Fruit fly (Drosophila melanogaster): ENCODE data around the gene Sfp33A3.

The Sfp33A3 gene

dm6 chr2L:11806701-11807674 is 32.7 kb upstream of the Sfp33A3 start:
- TF ChIP-seq cnc (optimal IDR thresholded peaks at IDR 0.05), result no peak
- TF ChIP-seq CG14711 (tag; optimal IDR thresholded peaks at IDR 0.05), result peak; percentile 28
- peak; percentile 84 for TF ChIP-seq CG12768 (GFP tag; optimal IDR thresholded peaks at IDR 0.05)
- TF ChIP-seq tj (GFP tag; optimal IDR thresholded peaks at IDR 0.05), result peak; percentile 54
- no peak for TF ChIP-seq kay (GFP tag; ENCODE audit: borderline replicate concordance)
- TF ChIP-seq bab1 (GFP tag; optimal IDR thresholded peaks at IDR 0.05), result peak; percentile 41
- TF ChIP-seq ovo (GFP tag; optimal IDR thresholded peaks at IDR 0.05), result no peak
- no peak for TF ChIP-seq CG1620 (GFP tag; optimal IDR thresholded peaks at IDR 0.05)
- TF ChIP-seq CG7101 (tag; optimal IDR thresholded peaks at IDR 0.05), result peak; percentile 30
- peak; percentile 9 for TF ChIP-seq CG11617 (GFP tag; optimal IDR thresholded peaks at IDR 0.05)
- peak; percentile 93 for TF ChIP-seq cic (GFP tag; optimal IDR thresholded peaks at IDR 0.05)
- peak; percentile 17 for TF ChIP-seq Clk (GFP tag; optimal IDR thresholded peaks at IDR 0.05)
- TF ChIP-seq CG7045 (GFP tag; optimal IDR thresholded peaks at IDR 0.05), result peak; percentile 55
- TF ChIP-seq Crg-1 (GFP tag; optimal IDR thresholded peaks at IDR 0.05), result no peak
- no peak for TF ChIP-seq CG5204 (GFP tag; optimal IDR thresholded peaks at IDR 0.05)
- TF ChIP-seq toe (GFP tag; optimal IDR thresholded peaks at IDR 0.05), result peak; percentile 23
- peak; percentile 69 for TF ChIP-seq CG33017 (tag; optimal IDR thresholded peaks at IDR 0.05)
- TF ChIP-seq Hr96 (GFP tag; optimal IDR thresholded peaks at IDR 0.05), result peak; percentile 66
- TF ChIP-seq pad (GFP tag; optimal IDR thresholded peaks at IDR 0.05), result peak; percentile 17
- peak; percentile 78 for TF ChIP-seq Mnt (GFP tag; optimal IDR thresholded peaks at IDR 0.05)

dm6 chr2L:11807697-11808226 is 31.9 kb upstream of the Sfp33A3 start:
- no peak for TF ChIP-seq CG5204 (GFP tag; optimal IDR thresholded peaks at IDR 0.05)
- TF ChIP-seq CG7045 (GFP tag; optimal IDR thresholded peaks at IDR 0.05), result no peak
- TF ChIP-seq tj (GFP tag; optimal IDR thresholded peaks at IDR 0.05), result peak; percentile 44
- TF ChIP-seq ovo (GFP tag; optimal IDR thresholded peaks at IDR 0.05), result peak; percentile 49
- TF ChIP-seq CG11617 (GFP tag; optimal IDR thresholded peaks at IDR 0.05), result peak; percentile 23
- peak; percentile 28 for TF ChIP-seq CG7101 (tag; optimal IDR thresholded peaks at IDR 0.05)
- TF ChIP-seq pad (GFP tag; optimal IDR thresholded peaks at IDR 0.05), result peak; percentile 62
- TF ChIP-seq cic (GFP tag; optimal IDR thresholded peaks at IDR 0.05), result peak; percentile 96
- no peak for TF ChIP-seq toe (GFP tag; optimal IDR thresholded peaks at IDR 0.05)
- peak; percentile 15 for TF ChIP-seq CG33017 (tag; optimal IDR thresholded peaks at IDR 0.05)
- peak; percentile 5 for TF ChIP-seq CG14711 (tag; optimal IDR thresholded peaks at IDR 0.05)
- TF ChIP-seq Hr96 (GFP tag; optimal IDR thresholded peaks at IDR 0.05), result peak; percentile 43
- TF ChIP-seq Mnt (GFP tag; optimal IDR thresholded peaks at IDR 0.05), result peak; percentile 56
- peak; percentile 15 for TF ChIP-seq kay (GFP tag; ENCODE audit: borderline replicate concordance)
- peak; percentile 22 for TF ChIP-seq bab1 (GFP tag; optimal IDR thresholded peaks at IDR 0.05)
- TF ChIP-seq cnc (optimal IDR thresholded peaks at IDR 0.05), result no peak
- no peak for TF ChIP-seq CG1620 (GFP tag; optimal IDR thresholded peaks at IDR 0.05)
- TF ChIP-seq Clk (GFP tag; optimal IDR thresholded peaks at IDR 0.05), result peak; percentile 35
- TF ChIP-seq CG12768 (GFP tag; optimal IDR thresholded peaks at IDR 0.05), result peak; percentile 49
- TF ChIP-seq Crg-1 (GFP tag; optimal IDR thresholded peaks at IDR 0.05), result no peak

- TF ChIP-seq toe (GFP tag; optimal IDR thresholded peaks at IDR 0.05) (peak; percentile 32), Crg-1 (GFP tag; optimal IDR thresholded peaks at IDR 0.05) (no peak)
Measured at dm6 chr2L:11808327-11808701, 31.4 kb upstream of the Sfp33A3 start.

- TF ChIP-seq Clk (GFP tag; optimal IDR thresholded peaks at IDR 0.05) (no peak), Mnt (GFP tag; optimal IDR thresholded peaks at IDR 0.05) (peak; percentile 8), CG1620 (GFP tag; optimal IDR thresholded peaks at IDR 0.05) (no peak), CG7101 (tag; optimal IDR thresholded peaks at IDR 0.05) (peak; percentile 25), cic (GFP tag; optimal IDR thresholded peaks at IDR 0.05) (peak; percentile 66), CG14711 (tag; optimal IDR thresholded peaks at IDR 0.05) (peak; percentile 28), tj (GFP tag; optimal IDR thresholded peaks at IDR 0.05) (peak; percentile 13)
Measured at dm6 chr2L:11808702-11809583, 30.8 kb upstream of the Sfp33A3 start, which contains the start of gene crol. crol (minus strand) TSS chr2L:11809438.

dm6 chr2L:11809823-11810222 is 29.9 kb upstream of the Sfp33A3 start:
- TF ChIP-seq kay (GFP tag; ENCODE audit: borderline replicate concordance) (peak; percentile 94), bab1 (GFP tag; optimal IDR thresholded peaks at IDR 0.05) (no peak), CG5204 (GFP tag; optimal IDR thresholded peaks at IDR 0.05) (no peak), CG7045 (GFP tag; optimal IDR thresholded peaks at IDR 0.05) (no peak)

Measured in whole organism, adult.